Worm (Caenorhabditis elegans): ENCODE results near the gene F49C12.15.
A peak's percentile ranks its signal among the peaks of the same experiment; 100 is the strongest.

The F49C12.15 gene

ce11 chrIV:9321039-9321851 lies 3.0 kb upstream of the F49C12.15 start, which contains the start of the genes F49C12.12 and vha-17 (continued):
- peak; percentile 82 for TF ChIP-seq attf-5 (GFP tag; optimal IDR thresholded peaks at IDR 0.05)
- TF ChIP-seq let-526 (GFP tag; IDR thresholded peaks at IDR 0.05), result no peak
- peak; percentile 82 for TF ChIP-seq cebp-1 (GFP tag; IDR thresholded peaks at IDR 0.05)
- peak; percentile 98 for TF ChIP-seq cebp-1 (tag; optimal IDR thresholded peaks at IDR 0.05)
- TF ChIP-seq mcd-1 (GFP tag; IDR thresholded peaks at IDR 0.05), result 0 out of 2 replicates have a peak, but pooled peaks have one; percentile 32
- TF ChIP-seq lin-35 (GFP tag; optimal IDR thresholded peaks at IDR 0.05), result no peak
- TF ChIP-seq ekl-4 (GFP tag; IDR thresholded peaks at IDR 0.05), result 0 out of 2 replicates have a peak, but pooled peaks have one; percentile 28
- peak; percentile 0 for TF ChIP-seq lsl-1 (GFP tag; optimal IDR thresholded peaks at IDR 0.05)
- peak; percentile 49; the same call in 1 of the 2 replicates for TF ChIP-seq dox-1 (GFP tag; IDR thresholded peaks at IDR 0.05)
- no peak for TF ChIP-seq F22D6.2 (tag; optimal IDR thresholded peaks at IDR 0.05)
- TF ChIP-seq repo-1 (tag; optimal IDR thresholded peaks at IDR 0.05), result no peak

- no peak for TF ChIP-seq bed-2 (GFP tag; IDR thresholded peaks at IDR 0.05)
- TF ChIP-seq chd-7 (tag; optimal IDR thresholded peaks at IDR 0.05), result peak; percentile 13
- TF ChIP-seq ztf-28 (GFP tag; IDR thresholded peaks at IDR 0.05), result no peak
- no peak for TF ChIP-seq snpc-4 (GFP tag; optimal IDR thresholded peaks at IDR 0.05)
- TF ChIP-seq snpc-4 (tag; optimal IDR thresholded peaks at IDR 0.05), result peak in 1 of 4 experiments; percentile 2
- TF ChIP-seq ama-1 (optimal IDR thresholded peaks at IDR 0.05), result peak; percentile 66
- no peak for TF ChIP-seq ama-1 (GFP tag; optimal IDR thresholded peaks at IDR 0.05)
- no peak for TF ChIP-seq snpc-1.1 (tag; optimal IDR thresholded peaks at IDR 0.05; ENCODE audit: insufficient read depth)
- TF ChIP-seq let-607 (tag; optimal IDR thresholded peaks at IDR 0.05), result peak in 1 of 2 experiments; percentile 21
- peak; percentile 18 for TF ChIP-seq efl-1 (GFP tag; optimal IDR thresholded peaks at IDR 0.05)
- TF ChIP-seq dox-1 (GFP tag; IDR thresholded peaks at IDR 0.05), result peak; percentile 37; the same call in 1 of the 2 replicates
- TF ChIP-seq B0035.1 (tag; optimal IDR thresholded peaks at IDR 0.05), result peak; percentile 20
- peak; percentile 32 for TF ChIP-seq repo-1 (tag; optimal IDR thresholded peaks at IDR 0.05)
- TF ChIP-seq hmg-1.2 (GFP tag; IDR thresholded peaks at IDR 0.05), result peak; percentile 29; the same call in 1 of the 2 replicates
- no peak for TF ChIP-seq ceh-58 (GFP tag; IDR thresholded peaks at IDR 0.05)
- TF ChIP-seq rpc-1 (optimal IDR thresholded peaks at IDR 0.05), result no peak
- no peak for TF ChIP-seq rpc-1 (tag; optimal IDR thresholded peaks at IDR 0.05)
- TF ChIP-seq nhr-179 (tag; optimal IDR thresholded peaks at IDR 0.05), result no peak
- TF ChIP-seq nfyb-1 (GFP tag; IDR thresholded peaks at IDR 0.05), result 0 out of 2 replicates have a peak, but pooled peaks have one; percentile 41
- TF ChIP-seq Y79H2A.3 (GFP tag; conservative IDR thresholded peaks at IDR 0.05), result no peak
- 0 out of 2 replicates have a peak, but pooled peaks have one; percentile 57 for TF ChIP-seq lag-1 (GFP tag; IDR thresholded peaks at IDR 0.05)
- peak; percentile 68 for TF ChIP-seq B0336.3 (GFP tag; IDR thresholded peaks at IDR 0.05)
- TF ChIP-seq Y95B8A.8 (GFP tag; IDR thresholded peaks at IDR 0.05), result no peak
- no peak for TF ChIP-seq mcd-1 (GFP tag; IDR thresholded peaks at IDR 0.05)
- no peak for TF ChIP-seq F49E8.2 (tag; optimal IDR thresholded peaks at IDR 0.05; ENCODE audit: insufficient read depth)
- TF ChIP-seq him-1 (tag; optimal IDR thresholded peaks at IDR 0.05), result no peak
- peak; percentile 72 for TF ChIP-seq ekl-4 (GFP tag; IDR thresholded peaks at IDR 0.05)
- TF ChIP-seq F10E7.11 (tag; optimal IDR thresholded peaks at IDR 0.05), result no peak
- no peak for TF ChIP-seq atf-7 (tag; optimal IDR thresholded peaks at IDR 0.05)
- peak; percentile 32; the same call in 1 of the 2 replicates for TF ChIP-seq C17E4.6 (GFP tag; IDR thresholded peaks at IDR 0.05)
- peak; percentile 69 for TF ChIP-seq ceh-79 (tag; optimal IDR thresholded peaks at IDR 0.05)
- no peak for TF ChIP-seq zfh-2 (GFP tag; conservative IDR thresholded peaks at IDR 0.05)
- TF ChIP-seq lin-40 (tag; optimal IDR thresholded peaks at IDR 0.05), result peak; percentile 31
- no peak for TF ChIP-seq lsy-27 (tag; optimal IDR thresholded peaks at IDR 0.05; ENCODE audit: borderline replicate concordance, insufficient read depth)
- TF ChIP-seq madf-3 (GFP tag; IDR thresholded peaks at IDR 0.05), result 0 out of 2 replicates have a peak, but pooled peaks have one; percentile 9
- TF ChIP-seq Y53G8AR.9 (GFP tag; conservative IDR thresholded peaks at IDR 0.05), result 0 out of 2 replicates have a peak, but pooled peaks have one; percentile 6
- TF ChIP-seq lin-35 (GFP tag; optimal IDR thresholded peaks at IDR 0.05), result peak in 1 of 3 experiments; percentile 36
- TF ChIP-seq lsl-1 (GFP tag; optimal IDR thresholded peaks at IDR 0.05), result peak; percentile 38
- no peak for TF ChIP-seq F57C9.4 (tag; optimal IDR thresholded peaks at IDR 0.05)
These were observed 1.8 kb upstream of the F49C12.15 start for ce11 chrIV:9322489-9322888.
